Fruit fly (Drosophila melanogaster) whole organism, pupa: ENCODE results near the gene lute.

Source experiments
- CG13204 ChIP-seq: fragments of 200-800 bp; sonication (Bioruptor generic); optimal IDR thresholded peaks from 2 replicates; lab custom pipeline; 2018; ENCODE audit warnings: missing biosample characterization, mild to moderate bottlenecking, missing genetic modification characterization, moderate library complexity
- CG14655 ChIP-seq: fragments of 200-800 bp; sonication (Bioruptor generic); optimal IDR thresholded peaks from 3 replicates; lab custom pipeline; 2017; ENCODE audit warnings: mild to moderate bottlenecking, missing biosample characterization, missing genetic modification reagents, missing genetic modification characterization
- CG32121 ChIP-seq: fragments of 200-800 bp; sonication (Bioruptor generic); IDR thresholded peaks from 2 replicates; pipeline ENCODE4 v1.3.6; 2022; ENCODE audit warnings: missing biosample characterization, missing genetic modification characterization
- CG34367 ChIP-seq: fragments of 200-800 bp; sonication (Bioruptor generic); optimal IDR thresholded peaks from 2 replicates; lab custom pipeline; 2018; ENCODE audit warnings: missing biosample characterization, mild to moderate bottlenecking, missing genetic modification characterization
- CG4496 ChIP-seq: fragments of 200-800 bp; sonication (Bioruptor generic); IDR thresholded peaks from 3 replicates; pipeline ENCODE4 v1.3.6; 2022; ENCODE audit warnings: missing biosample characterization, missing genetic modification characterization
- CG8159 ChIP-seq: fragments of 200-800 bp; sonication (Bioruptor generic); optimal IDR thresholded peaks from 3 replicates; lab custom pipeline; 2018; ENCODE audit warnings: missing biosample characterization, mild to moderate bottlenecking, missing genetic modification characterization, moderate library complexity
- EcR ChIP-seq: fragments of 200-800 bp; sonication (Bioruptor generic); optimal IDR thresholded peaks from 3 replicates; lab custom pipeline; 2019; ENCODE audit warnings: missing biosample characterization, missing genetic modification characterization, mild to moderate bottlenecking, moderate library complexity, missing genetic modification reagents
- Ets98B ChIP-seq: fragments of 200-800 bp; sonication (Bioruptor generic); IDR thresholded peaks from 2 replicates; pipeline ENCODE4 v1.3.6; 2022; ENCODE audit warnings: missing biosample characterization, missing genetic modification characterization
- Pif1A ChIP-seq: fragments of 200-800 bp; sonication (Bioruptor generic); optimal IDR thresholded peaks from 3 replicates; lab custom pipeline; 2016; ENCODE audit warnings: missing biosample characterization, missing genetic modification characterization
- Pif1B ChIP-seq: fragments of 200-800 bp; sonication (Bioruptor generic); optimal IDR thresholded peaks from 3 replicates; lab custom pipeline; 2016; ENCODE audit warnings: missing biosample characterization, missing genetic modification characterization
- Snoo ChIP-seq: fragments of 200-800 bp; sonication (Bioruptor generic); optimal IDR thresholded peaks from 3 replicates; lab custom pipeline; 2017; ENCODE audit warnings: missing biosample characterization, mild to moderate bottlenecking, missing genetic modification characterization, inconsistent platforms
- gl ChIP-seq: fragments of 200-800 bp; sonication (Bioruptor generic); optimal IDR thresholded peaks from 2 replicates; lab custom pipeline; 2018; ENCODE audit warnings: missing biosample characterization, mild to moderate bottlenecking, missing genetic modification characterization

DNA sequence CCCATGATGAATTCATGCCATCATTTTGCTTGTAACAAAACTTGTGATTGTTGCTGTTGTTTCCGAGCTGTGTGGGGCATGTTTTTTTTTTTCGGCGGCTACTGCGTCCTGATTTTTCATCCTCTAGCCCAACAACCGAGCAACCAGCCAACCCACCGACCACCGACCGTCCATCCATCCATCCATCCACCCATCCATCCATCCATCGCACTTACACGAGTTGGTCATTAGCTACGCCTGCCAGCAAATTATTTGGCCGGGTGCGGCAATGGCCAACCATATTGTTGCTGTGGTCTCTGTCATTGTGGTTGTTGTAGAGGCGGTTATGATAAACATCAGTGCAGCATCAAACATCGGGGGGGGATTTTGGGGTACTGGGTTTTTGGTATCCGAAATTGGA lies 20.4 kb upstream of the lute start:
- TF ChIP-seq CG4496 (GFP tag; lab: Robert Waterston, UW), result no peak
- no peak for TF ChIP-seq Snoo (tag; lab: Kevin White, UChicago)
- TF ChIP-seq Pif1B, result no peak
- TF ChIP-seq CG13204 (GFP tag; lab: Kevin White, UChicago), result no peak
- TF ChIP-seq EcR (GFP tag; lab: Kevin White, UChicago), result no peak
- TF ChIP-seq CG34367 (tag; lab: Kevin White, UChicago), result no peak
- TF ChIP-seq CG14655 (GFP tag; lab: Kevin White, UChicago), result no peak
- no peak for TF ChIP-seq Pif1A (GFP tag; lab: Kevin White, UChicago)
- no peak for TF ChIP-seq gl (tag; lab: Kevin White, UChicago)
- TF ChIP-seq Ets98B, result no peak
- TF ChIP-seq CG8159 (tag; lab: Kevin White, UChicago), result no peak
- TF ChIP-seq CG32121 (GFP tag; lab: Robert Waterston, UW), result no peak
